Fruit fly (Drosophila melanogaster) whole organism, prepupa: Measurements from ENCODE around the gene Gyc88E.

Experiments
- CG10631 ChIP-seq: fragments of 200-800 bp; sonication (Bioruptor generic); optimal IDR thresholded peaks from 2 replicates; lab custom pipeline; 2016; ENCODE audit warnings: missing biosample characterization, missing genetic modification characterization
- CG10669 ChIP-seq: fragments of 200-800 bp; sonication (Bioruptor generic); optimal IDR thresholded peaks from 3 replicates; lab custom pipeline; 2018; ENCODE audit warnings: missing biosample characterization, mild to moderate bottlenecking, missing genetic modification characterization, moderate library complexity
- CG11294 ChIP-seq: fragments of 200-800 bp; sonication (Bioruptor generic); IDR thresholded peaks from 2 replicates; pipeline ENCODE4 v1.3.6; 2022; ENCODE audit warnings: missing biosample characterization, missing genetic modification characterization
- CG11902 ChIP-seq: fragments of 200-800 bp; sonication (Bioruptor generic); optimal IDR thresholded peaks from 3 replicates; lab custom pipeline; 2016; ENCODE audit warnings: missing biosample characterization, missing genetic modification characterization
- CG15336 ChIP-seq: fragments of 200-800 bp; sonication (Bioruptor generic); IDR thresholded peaks from 2 replicates; pipeline ENCODE4 v1.3.6; 2022; ENCODE audit warnings: missing biosample characterization, missing genetic modification characterization
- CG1621 ChIP-seq: fragments of 200-800 bp; sonication (Bioruptor generic); optimal IDR thresholded peaks from 3 replicates; lab custom pipeline; 2018; ENCODE audit warnings: missing biosample characterization, mild to moderate bottlenecking, missing genetic modification characterization
- CG3032 ChIP-seq: fragments of 200-800 bp; optimal IDR thresholded peaks from 2 replicates; lab custom pipeline; 2019; ENCODE audit warnings: missing biosample characterization, mild to moderate bottlenecking, missing genetic modification characterization, moderate library complexity
- CG32006 ChIP-seq: fragments of 200-800 bp; sonication (Bioruptor generic); optimal IDR thresholded peaks from 3 replicates; lab custom pipeline; 2017; ENCODE audit warnings: missing biosample characterization, mild to moderate bottlenecking, missing genetic modification characterization
- CG34406 ChIP-seq: fragments of 200-800 bp; sonication (Bioruptor generic); optimal IDR thresholded peaks from 3 replicates; lab custom pipeline; 2016; ENCODE audit warnings: missing biosample characterization, missing genetic modification characterization
- CG3919 ChIP-seq: fragments of 200-800 bp; sonication (Bioruptor generic); optimal IDR thresholded peaks from 3 replicates; lab custom pipeline; 2016; ENCODE audit warnings: missing biosample characterization, missing genetic modification characterization
- CG4318 ChIP-seq: fragments of 200-800 bp; sonication (Bioruptor generic); optimal IDR thresholded peaks from 3 replicates; lab custom pipeline; 2017; ENCODE audit warnings: missing biosample characterization, mild to moderate bottlenecking, missing genetic modification characterization
- CG6163 ChIP-seq: fragments of 200-800 bp; sonication (Bioruptor generic); IDR thresholded peaks from 3 replicates; pipeline ENCODE4 v1.3.6; 2022; ENCODE audit warnings: missing biosample characterization, missing genetic modification characterization
- CG6276 ChIP-seq: fragments of 200-800 bp; sonication (Bioruptor generic); optimal IDR thresholded peaks from 2 replicates; lab custom pipeline; 2017; ENCODE audit warnings: missing biosample characterization, mild to moderate bottlenecking, missing genetic modification characterization
- CG6792 ChIP-seq: fragments of 200-800 bp; sonication (Bioruptor generic); optimal IDR thresholded peaks from 3 replicates; lab custom pipeline; 2016; ENCODE audit warnings: missing biosample characterization, missing genetic modification characterization
- CG6808 ChIP-seq: fragments of 200-800 bp; sonication (Bioruptor generic); optimal IDR thresholded peaks from 3 replicates; lab custom pipeline; 2017; ENCODE audit warnings: missing biosample characterization, missing genetic modification characterization, mild to moderate bottlenecking, moderate library complexity, missing genetic modification reagents
- CG6854 ChIP-seq: fragments of 200-800 bp; sonication (Bioruptor generic); optimal IDR thresholded peaks from 2 replicates; lab custom pipeline; 2017; ENCODE audit warnings: missing biosample characterization, mild to moderate bottlenecking, missing genetic modification characterization
- CG7368 ChIP-seq: fragments of 200-800 bp; sonication (Bioruptor generic); optimal IDR thresholded peaks from 3 replicates; lab custom pipeline; 2016; ENCODE audit warnings: missing biosample characterization, missing genetic modification characterization
- CG8119 ChIP-seq: fragments of 200-800 bp; sonication (Bioruptor generic); IDR thresholded peaks from 3 replicates; pipeline ENCODE4 v1.3.6; 2022; ENCODE audit warnings: missing biosample characterization, missing genetic modification characterization
- CG8319 ChIP-seq: fragments of 200-800 bp; sonication (Bioruptor generic); optimal IDR thresholded peaks from 3 replicates; lab custom pipeline; 2016; ENCODE audit warnings: missing biosample characterization, missing genetic modification characterization
- CG8632 ChIP-seq: fragments of 200-800 bp; sonication (Bioruptor generic); optimal IDR thresholded peaks from 3 replicates; lab custom pipeline; 2016; ENCODE audit warnings: missing biosample characterization, missing genetic modification characterization
- Eip75B ChIP-seq: fragments of 200-800 bp; sonication (Bioruptor generic); optimal IDR thresholded peaks from 3 replicates; lab custom pipeline; 2016; ENCODE audit warnings: missing biosample characterization, missing genetic modification characterization
- Eip78C ChIP-seq: fragments of 200-800 bp; sonication (Bioruptor generic); peaks from one replicate; lab custom pipeline; 2016; ENCODE audit warnings: missing biosample characterization, missing genetic modification characterization
- Eip93F ChIP-seq: fragments of 200-800 bp; sonication (Bioruptor generic); optimal IDR thresholded peaks from 2 replicates; lab custom pipeline; 2016; ENCODE audit warnings: missing biosample characterization, mild to moderate bottlenecking, missing genetic modification characterization
- Ets21C ChIP-seq: fragments of 200-800 bp; sonication (Bioruptor generic); optimal IDR thresholded peaks from 3 replicates; lab custom pipeline; 2016; ENCODE audit warnings: missing biosample characterization, missing genetic modification characterization
- Ets96B ChIP-seq: fragments of 200-800 bp; optimal IDR thresholded peaks from 2 replicates; lab custom pipeline; 2019; ENCODE audit warnings: missing biosample characterization, mild to moderate bottlenecking, missing genetic modification characterization, moderate library complexity
- Gug ChIP-seq: fragments of 200-800 bp; sonication (Bioruptor generic); IDR thresholded peaks from 2 replicates; pipeline ENCODE4 v1.3.6; 2022; ENCODE audit warnings: missing biosample characterization, missing genetic modification characterization
- Hr38 ChIP-seq: sonication (Bioruptor generic); optimal IDR thresholded peaks from 2 replicates; lab custom pipeline; 2016; ENCODE audit warnings: missing biosample characterization, missing genetic modification characterization
- Hr39 ChIP-seq: fragments of 200-800 bp; sonication (Bioruptor generic); optimal IDR thresholded peaks from 2 replicates; lab custom pipeline; 2016; ENCODE audit warnings: missing biosample characterization, missing genetic modification characterization
- Hr4 ChIP-seq: fragments of 200-800 bp; sonication (Bioruptor generic); optimal IDR thresholded peaks from 3 replicates; lab custom pipeline; 2016; ENCODE audit warnings: missing biosample characterization, missing genetic modification characterization
- Lpt ChIP-seq: fragments of 200-800 bp; sonication (Bioruptor generic); optimal IDR thresholded peaks from 3 replicates; lab custom pipeline; 2016; ENCODE audit warnings: missing biosample characterization, missing genetic modification characterization
- OdsH ChIP-seq: fragments of 200-800 bp; sonication (Bioruptor generic); optimal IDR thresholded peaks from 3 replicates; lab custom pipeline; 2016; ENCODE audit warnings: missing biosample characterization, missing genetic modification characterization
- Sox102F ChIP-seq: fragments of 200-800 bp; sonication (Bioruptor generic); optimal IDR thresholded peaks from 2 replicates; lab custom pipeline; 2016; ENCODE audit warnings: missing biosample characterization, mild to moderate bottlenecking, missing genetic modification characterization
- Sox14 ChIP-seq: fragments of 200-800 bp; sonication (Bioruptor generic); optimal IDR thresholded peaks from 3 replicates; lab custom pipeline; 2016; ENCODE audit warnings: missing biosample characterization, missing genetic modification characterization
- Sox15 ChIP-seq: fragments of 200-800 bp; sonication (Bioruptor generic); optimal IDR thresholded peaks from 3 replicates; lab custom pipeline; 2016; ENCODE audit warnings: missing biosample characterization, missing genetic modification characterization
- achi ChIP-seq: fragments of 200-800 bp; sonication (Bioruptor generic); optimal IDR thresholded peaks from 3 replicates; lab custom pipeline; 2016; ENCODE audit warnings: missing biosample characterization, missing genetic modification characterization
- acj6 ChIP-seq: fragments of 200-800 bp; sonication (Bioruptor generic); optimal IDR thresholded peaks from 3 replicates; lab custom pipeline; 2016; ENCODE audit warnings: missing biosample characterization, missing genetic modification characterization
- cyc ChIP-seq: fragments of 200-800 bp; sonication (Bioruptor generic); optimal IDR thresholded peaks from 3 replicates; lab custom pipeline; 2016; ENCODE audit warnings: missing biosample characterization, missing genetic modification characterization
- dsx ChIP-seq: fragments of 200-800 bp; optimal IDR thresholded peaks from 3 replicates; lab custom pipeline; 2019; ENCODE audit warnings: missing biosample characterization, mild to moderate bottlenecking, missing genetic modification characterization, moderate library complexity; ENCODE audit not compliant: poor library complexity, severe bottlenecking
- eg ChIP-seq: fragments of 200-800 bp; sonication (Bioruptor generic); IDR thresholded peaks from 3 replicates; pipeline ENCODE4 v1.3.6; 2022; ENCODE audit warnings: missing biosample characterization, missing genetic modification characterization
- fd59A ChIP-seq: fragments of 200-800 bp; sonication (Bioruptor generic); optimal IDR thresholded peaks from 2 replicates; lab custom pipeline; 2017; ENCODE audit warnings: missing biosample characterization, mild to moderate bottlenecking, missing genetic modification characterization, missing genetic modification reagents
- fd85E ChIP-seq: fragments of 200-800 bp; sonication (Bioruptor generic); optimal IDR thresholded peaks from 3 replicates; lab custom pipeline; 2016; ENCODE audit warnings: missing biosample characterization, missing genetic modification characterization
- fkh ChIP-seq: fragments of 200-800 bp; sonication (Bioruptor generic); optimal IDR thresholded peaks from 3 replicates; lab custom pipeline; 2017; ENCODE audit warnings: missing biosample characterization, mild to moderate bottlenecking, missing genetic modification characterization, moderate library complexity
- net ChIP-seq: fragments of 200-800 bp; sonication (Bioruptor generic); optimal IDR thresholded peaks from 3 replicates; lab custom pipeline; 2016; ENCODE audit warnings: missing biosample characterization, missing genetic modification characterization
- pdm3 ChIP-seq: fragments of 200-800 bp; sonication (Bioruptor generic); optimal IDR thresholded peaks from 3 replicates; lab custom pipeline; 2016; ENCODE audit warnings: missing biosample characterization, missing genetic modification characterization
- salr ChIP-seq, 2 experiments: fragments of 200-800 bp; sonication (Bioruptor generic); optimal IDR thresholded peaks; 3 replicates each; lab custom pipeline; 2016 to 2018; ENCODE audit warnings: missing biosample characterization in 2 of 2, missing genetic modification characterization in 2 of 2, mild to moderate bottlenecking in 1 of 2
- spab ChIP-seq: fragments of 200-800 bp; sonication (Bioruptor generic); optimal IDR thresholded peaks from 2 replicates; lab custom pipeline; 2017; ENCODE audit warnings: missing biosample characterization, mild to moderate bottlenecking, missing genetic modification characterization, missing genetic modification reagents
- ss ChIP-seq, 2 experiments: fragments of 200-800 bp; sonication (Bioruptor generic); optimal IDR thresholded peaks; 2 replicates in 1 of 2; 3 replicates in 1 of 2; lab custom pipeline; 2017 to 2018; ENCODE audit warnings: mild to moderate bottlenecking in 2 of 2, missing biosample characterization in 2 of 2, missing genetic modification characterization in 2 of 2, moderate library complexity in 1 of 2
- svp ChIP-seq: fragments of 200-800 bp; sonication (Bioruptor generic); peaks from one replicate; lab custom pipeline; 2016; ENCODE audit warnings: missing biosample characterization, missing genetic modification characterization

Gene Gyc88E

dm6 chr3R:15149772-15150512, at the start of gene Gyc88E:
Gene Gyc88E (plus strand): TSS chr3R:15150375.
- peak; percentile 56 for TF ChIP-seq Eip78C
- no peak for TF ChIP-seq CG6808 (GFP tag; lab: Kevin White, UChicago)
- peak; percentile 37 for TF ChIP-seq CG7368 (GFP tag; lab: Kevin White, UChicago)
- TF ChIP-seq eg (GFP tag; lab: Robert Waterston, UW) = peak; percentile 58; the same call in 1 of the 3 replicates
- TF ChIP-seq CG11294 (GFP tag; lab: Robert Waterston, UW) = peak; percentile 32; the same call in 1 of the 2 replicates
- TF ChIP-seq pdm3 (GFP tag; lab: Kevin White, UChicago) = no peak

DNA sequence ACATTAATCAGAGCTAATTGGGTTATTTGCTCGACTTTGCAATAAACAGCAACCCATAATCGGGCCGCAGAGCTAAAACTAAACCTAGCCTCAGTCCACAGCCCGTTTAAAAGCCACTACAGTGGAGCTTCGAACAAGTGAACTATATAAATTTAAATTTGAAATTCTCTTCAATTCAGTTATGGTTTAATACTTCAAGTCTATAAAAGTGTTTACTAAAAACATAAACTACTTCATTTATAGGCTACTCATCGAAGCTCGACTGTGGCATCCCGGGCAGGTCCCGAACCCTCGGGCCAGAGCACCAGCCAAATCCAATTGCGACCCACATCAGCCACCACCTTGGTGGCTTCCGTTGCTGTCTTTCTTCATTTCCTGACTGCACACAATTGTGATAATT, 40.0 kb upstream of the Gyc88E start:
- peak; percentile 69 for TF ChIP-seq Eip78C
- TF ChIP-seq Sox102F (GFP tag; lab: Kevin White, UChicago) = no peak
- TF ChIP-seq CG8632 (GFP tag; lab: Kevin White, UChicago) = no peak
- no peak for TF ChIP-seq Eip75B
- TF ChIP-seq CG32006 (GFP tag; lab: Kevin White, UChicago) = peak; percentile 64
- TF ChIP-seq Ets21C (GFP tag; lab: Kevin White, UChicago) = no peak
- no peak for TF ChIP-seq Sox15 (GFP tag; lab: Kevin White, UChicago)
- no peak for TF ChIP-seq CG11902 (GFP tag; lab: Kevin White, UChicago)
- TF ChIP-seq fkh = no peak
- TF ChIP-seq CG10631 (GFP tag; lab: Kevin White, UChicago) = no peak
- peak; percentile 66; the same call in 1 of the 3 replicates for TF ChIP-seq eg (GFP tag; lab: Robert Waterston, UW)
- TF ChIP-seq Gug (GFP tag; lab: Robert Waterston, UW) = no peak
- no peak for TF ChIP-seq dsx
- peak; percentile 14 for TF ChIP-seq acj6
- peak in 1 of 2 experiments; percentile 8 for TF ChIP-seq ss (GFP tag; optimal IDR thresholded peaks at IDR 0.05; lab: Kevin White, UChicago)
- TF ChIP-seq CG15336 = peak; percentile 67; the same call in 1 of the 2 replicates
- TF ChIP-seq fd59A (GFP tag; lab: Kevin White, UChicago) = no peak
- TF ChIP-seq cyc (GFP tag; lab: Kevin White, UChicago) = no peak
- peak; percentile 54 for TF ChIP-seq CG8119 (GFP tag; lab: Robert Waterston, UW)
- peak; percentile 23 for TF ChIP-seq CG4318 (GFP tag; lab: Kevin White, UChicago)
- TF ChIP-seq spab (GFP tag; lab: Kevin White, UChicago) = no peak
- TF ChIP-seq Hr39 (GFP tag; lab: Kevin White, UChicago) = no peak
- TF ChIP-seq CG6163 (GFP tag; lab: Robert Waterston, UW) = peak; percentile 59; the same call in 2 of the 3 replicates
- peak; percentile 13 for TF ChIP-seq CG3919 (GFP tag; lab: Kevin White, UChicago)
- TF ChIP-seq CG10669 = no peak
- TF ChIP-seq fd85E = no peak
- peak; percentile 45 for TF ChIP-seq svp
- TF ChIP-seq CG3032 = peak; percentile 1
- no peak for TF ChIP-seq Hr38 (GFP tag; lab: Kevin White, UChicago)
- no peak for TF ChIP-seq Ets96B (tag; lab: Kevin White, UChicago)
- TF ChIP-seq Sox14 (GFP tag; lab: Kevin White, UChicago) = no peak
- TF ChIP-seq CG6276 (GFP tag; lab: Kevin White, UChicago) = peak; percentile 34
- peak; percentile 11 for TF ChIP-seq achi (GFP tag; lab: Kevin White, UChicago)
- no peak for TF ChIP-seq CG34406 (GFP tag; lab: Kevin White, UChicago)
- TF ChIP-seq Hr4 = peak; percentile 56
- TF ChIP-seq OdsH = peak; percentile 21
- TF ChIP-seq CG1621 (tag; lab: Kevin White, UChicago) = no peak
- peak; percentile 9 for TF ChIP-seq net (GFP tag; lab: Kevin White, UChicago)
- peak; percentile 30 for TF ChIP-seq pdm3 (GFP tag; lab: Kevin White, UChicago)
- no peak for TF ChIP-seq CG8319 (GFP tag; lab: Kevin White, UChicago)
- no peak for TF ChIP-seq Lpt (GFP tag; lab: Kevin White, UChicago)
- TF ChIP-seq CG6854 = no peak
- TF ChIP-seq CG6792 = no peak
- TF ChIP-seq Eip93F (GFP tag; lab: Kevin White, UChicago) = no peak
- peak in 1 of 2 experiments; percentile 27 for TF ChIP-seq salr (GFP tag; optimal IDR thresholded peaks at IDR 0.05; lab: Kevin White, UChicago)
- TF ChIP-seq, all 60 proteins: peak for 19
